Fruit fly (Drosophila melanogaster) whole organism, prepupa: ENCODE data around the gene CG31683.
A peak's percentile ranks its signal among the peaks of the same experiment; 100 is the strongest.

ENCODE experiments used
- Blimp-1 ChIP-seq: fragments of 200-800 bp; sonication (Bioruptor generic); optimal IDR thresholded peaks from 3 replicates; lab custom pipeline; 2017; ENCODE audit warnings: missing biosample characterization, missing genetic modification characterization, mild to moderate bottlenecking, moderate library complexity, missing genetic modification reagents
- CG10631 ChIP-seq: fragments of 200-800 bp; sonication (Bioruptor generic); optimal IDR thresholded peaks from 2 replicates; lab custom pipeline; 2016; ENCODE audit warnings: missing biosample characterization, missing genetic modification characterization
- CG11762 ChIP-seq: fragments of 200-800 bp; sonication (Bioruptor generic); optimal IDR thresholded peaks from 3 replicates; lab custom pipeline; 2016; ENCODE audit warnings: missing biosample characterization, missing genetic modification characterization; ENCODE audit not compliant: insufficient read depth
- CG15336 ChIP-seq: fragments of 200-800 bp; sonication (Bioruptor generic); IDR thresholded peaks from 2 replicates; pipeline ENCODE4 v1.3.6; 2022; ENCODE audit warnings: missing biosample characterization, missing genetic modification characterization
- CG1621 ChIP-seq: fragments of 200-800 bp; sonication (Bioruptor generic); optimal IDR thresholded peaks from 3 replicates; lab custom pipeline; 2018; ENCODE audit warnings: missing biosample characterization, mild to moderate bottlenecking, missing genetic modification characterization
- CG16779 ChIP-seq: fragments of 200-800 bp; sonication (Bioruptor generic); optimal IDR thresholded peaks from 3 replicates; lab custom pipeline; 2017; ENCODE audit warnings: missing biosample characterization, mild to moderate bottlenecking, missing genetic modification characterization
- CG32006 ChIP-seq: fragments of 200-800 bp; sonication (Bioruptor generic); optimal IDR thresholded peaks from 3 replicates; lab custom pipeline; 2017; ENCODE audit warnings: missing biosample characterization, mild to moderate bottlenecking, missing genetic modification characterization
- CG34406 ChIP-seq: fragments of 200-800 bp; sonication (Bioruptor generic); optimal IDR thresholded peaks from 3 replicates; lab custom pipeline; 2016; ENCODE audit warnings: missing biosample characterization, missing genetic modification characterization
- CG3919 ChIP-seq: fragments of 200-800 bp; sonication (Bioruptor generic); optimal IDR thresholded peaks from 3 replicates; lab custom pipeline; 2016; ENCODE audit warnings: missing biosample characterization, missing genetic modification characterization
- CG4318 ChIP-seq: fragments of 200-800 bp; sonication (Bioruptor generic); optimal IDR thresholded peaks from 3 replicates; lab custom pipeline; 2017; ENCODE audit warnings: missing biosample characterization, mild to moderate bottlenecking, missing genetic modification characterization
- CG6163 ChIP-seq: fragments of 200-800 bp; sonication (Bioruptor generic); IDR thresholded peaks from 3 replicates; pipeline ENCODE4 v1.3.6; 2022; ENCODE audit warnings: missing biosample characterization, missing genetic modification characterization
- CG6276 ChIP-seq: fragments of 200-800 bp; sonication (Bioruptor generic); optimal IDR thresholded peaks from 2 replicates; lab custom pipeline; 2017; ENCODE audit warnings: missing biosample characterization, mild to moderate bottlenecking, missing genetic modification characterization
- CG6792 ChIP-seq: fragments of 200-800 bp; sonication (Bioruptor generic); optimal IDR thresholded peaks from 3 replicates; lab custom pipeline; 2016; ENCODE audit warnings: missing biosample characterization, missing genetic modification characterization
- CG6808 ChIP-seq: fragments of 200-800 bp; sonication (Bioruptor generic); optimal IDR thresholded peaks from 3 replicates; lab custom pipeline; 2017; ENCODE audit warnings: missing biosample characterization, missing genetic modification characterization, mild to moderate bottlenecking, moderate library complexity, missing genetic modification reagents
- CG6854 ChIP-seq: fragments of 200-800 bp; sonication (Bioruptor generic); optimal IDR thresholded peaks from 2 replicates; lab custom pipeline; 2017; ENCODE audit warnings: missing biosample characterization, mild to moderate bottlenecking, missing genetic modification characterization
- CG7368 ChIP-seq: fragments of 200-800 bp; sonication (Bioruptor generic); optimal IDR thresholded peaks from 3 replicates; lab custom pipeline; 2016; ENCODE audit warnings: missing biosample characterization, missing genetic modification characterization
- CG8119 ChIP-seq: fragments of 200-800 bp; sonication (Bioruptor generic); IDR thresholded peaks from 3 replicates; pipeline ENCODE4 v1.3.6; 2022; ENCODE audit warnings: missing biosample characterization, missing genetic modification characterization
- CG8319 ChIP-seq: fragments of 200-800 bp; sonication (Bioruptor generic); optimal IDR thresholded peaks from 3 replicates; lab custom pipeline; 2016; ENCODE audit warnings: missing biosample characterization, missing genetic modification characterization
- CG8632 ChIP-seq: fragments of 200-800 bp; sonication (Bioruptor generic); optimal IDR thresholded peaks from 3 replicates; lab custom pipeline; 2016; ENCODE audit warnings: missing biosample characterization, missing genetic modification characterization
- Eip75B ChIP-seq: fragments of 200-800 bp; sonication (Bioruptor generic); optimal IDR thresholded peaks from 3 replicates; lab custom pipeline; 2016; ENCODE audit warnings: missing biosample characterization, missing genetic modification characterization
- Eip78C ChIP-seq: fragments of 200-800 bp; sonication (Bioruptor generic); peaks from one replicate; lab custom pipeline; 2016; ENCODE audit warnings: missing biosample characterization, missing genetic modification characterization
- Eip93F ChIP-seq: fragments of 200-800 bp; sonication (Bioruptor generic); optimal IDR thresholded peaks from 2 replicates; lab custom pipeline; 2016; ENCODE audit warnings: missing biosample characterization, mild to moderate bottlenecking, missing genetic modification characterization
- Ets21C ChIP-seq: fragments of 200-800 bp; sonication (Bioruptor generic); optimal IDR thresholded peaks from 3 replicates; lab custom pipeline; 2016; ENCODE audit warnings: missing biosample characterization, missing genetic modification characterization
- Ets96B ChIP-seq: fragments of 200-800 bp; optimal IDR thresholded peaks from 2 replicates; lab custom pipeline; 2019; ENCODE audit warnings: missing biosample characterization, mild to moderate bottlenecking, missing genetic modification characterization, moderate library complexity
- Hr38 ChIP-seq: sonication (Bioruptor generic); optimal IDR thresholded peaks from 2 replicates; lab custom pipeline; 2016; ENCODE audit warnings: missing biosample characterization, missing genetic modification characterization
- Hr4 ChIP-seq: fragments of 200-800 bp; sonication (Bioruptor generic); optimal IDR thresholded peaks from 3 replicates; lab custom pipeline; 2016; ENCODE audit warnings: missing biosample characterization, missing genetic modification characterization
- Met ChIP-seq: fragments of 200-800 bp; sonication (Bioruptor generic); optimal IDR thresholded peaks from 3 replicates; lab custom pipeline; 2016; ENCODE audit warnings: missing biosample characterization, missing genetic modification characterization
- Smox ChIP-seq: fragments of 200-800 bp; sonication (Bioruptor generic); optimal IDR thresholded peaks from 3 replicates; lab custom pipeline; 2016; ENCODE audit warnings: missing biosample characterization, missing genetic modification characterization
- Sox102F ChIP-seq: fragments of 200-800 bp; sonication (Bioruptor generic); optimal IDR thresholded peaks from 2 replicates; lab custom pipeline; 2016; ENCODE audit warnings: missing biosample characterization, mild to moderate bottlenecking, missing genetic modification characterization
- Sox14 ChIP-seq: fragments of 200-800 bp; sonication (Bioruptor generic); optimal IDR thresholded peaks from 3 replicates; lab custom pipeline; 2016; ENCODE audit warnings: missing biosample characterization, missing genetic modification characterization
- achi ChIP-seq: fragments of 200-800 bp; sonication (Bioruptor generic); optimal IDR thresholded peaks from 3 replicates; lab custom pipeline; 2016; ENCODE audit warnings: missing biosample characterization, missing genetic modification characterization
- acj6 ChIP-seq: fragments of 200-800 bp; sonication (Bioruptor generic); optimal IDR thresholded peaks from 3 replicates; lab custom pipeline; 2016; ENCODE audit warnings: missing biosample characterization, missing genetic modification characterization
- cyc ChIP-seq: fragments of 200-800 bp; sonication (Bioruptor generic); optimal IDR thresholded peaks from 3 replicates; lab custom pipeline; 2016; ENCODE audit warnings: missing biosample characterization, missing genetic modification characterization
- dac ChIP-seq: fragments of 200-800 bp; sonication (Bioruptor generic); optimal IDR thresholded peaks from 2 replicates; lab custom pipeline; 2017; ENCODE audit warnings: missing biosample characterization, mild to moderate bottlenecking, missing genetic modification characterization
- dsx ChIP-seq: fragments of 200-800 bp; optimal IDR thresholded peaks from 3 replicates; lab custom pipeline; 2019; ENCODE audit warnings: missing biosample characterization, mild to moderate bottlenecking, missing genetic modification characterization, moderate library complexity; ENCODE audit not compliant: poor library complexity, severe bottlenecking
- esn ChIP-seq: fragments of 200-800 bp; sonication (Bioruptor generic); optimal IDR thresholded peaks from 2 replicates; lab custom pipeline; 2016; ENCODE audit warnings: missing biosample characterization, mild to moderate bottlenecking, missing genetic modification characterization, moderate library complexity
- fd85E ChIP-seq: fragments of 200-800 bp; sonication (Bioruptor generic); optimal IDR thresholded peaks from 3 replicates; lab custom pipeline; 2016; ENCODE audit warnings: missing biosample characterization, missing genetic modification characterization
- fkh ChIP-seq: fragments of 200-800 bp; sonication (Bioruptor generic); optimal IDR thresholded peaks from 3 replicates; lab custom pipeline; 2017; ENCODE audit warnings: missing biosample characterization, mild to moderate bottlenecking, missing genetic modification characterization, moderate library complexity
- net ChIP-seq: fragments of 200-800 bp; sonication (Bioruptor generic); optimal IDR thresholded peaks from 3 replicates; lab custom pipeline; 2016; ENCODE audit warnings: missing biosample characterization, missing genetic modification characterization
- salr ChIP-seq, 2 experiments: fragments of 200-800 bp; sonication (Bioruptor generic); optimal IDR thresholded peaks; 3 replicates each; lab custom pipeline; 2016 to 2018; ENCODE audit warnings: missing biosample characterization in 2 of 2, missing genetic modification characterization in 2 of 2, mild to moderate bottlenecking in 1 of 2
- spab ChIP-seq: fragments of 200-800 bp; sonication (Bioruptor generic); optimal IDR thresholded peaks from 2 replicates; lab custom pipeline; 2017; ENCODE audit warnings: missing biosample characterization, mild to moderate bottlenecking, missing genetic modification characterization, missing genetic modification reagents
- ss ChIP-seq, 2 experiments: fragments of 200-800 bp; sonication (Bioruptor generic); optimal IDR thresholded peaks; 2 replicates in 1 of 2; 3 replicates in 1 of 2; lab custom pipeline; 2017 to 2018; ENCODE audit warnings: mild to moderate bottlenecking in 2 of 2, missing biosample characterization in 2 of 2, missing genetic modification characterization in 2 of 2, moderate library complexity in 1 of 2
- svp ChIP-seq: fragments of 200-800 bp; sonication (Bioruptor generic); peaks from one replicate; lab custom pipeline; 2016; ENCODE audit warnings: missing biosample characterization, missing genetic modification characterization
- topi ChIP-seq: fragments of 200-800 bp; sonication (Bioruptor generic); optimal IDR thresholded peaks from 3 replicates; lab custom pipeline; 2016; ENCODE audit warnings: missing biosample characterization, missing genetic modification characterization
- vri ChIP-seq: fragments of 200-800 bp; sonication (Bioruptor generic); optimal IDR thresholded peaks from 3 replicates; lab custom pipeline; 2016; ENCODE audit warnings: missing biosample characterization, mild to moderate bottlenecking, missing genetic modification characterization

CG31683 gene

DNA sequence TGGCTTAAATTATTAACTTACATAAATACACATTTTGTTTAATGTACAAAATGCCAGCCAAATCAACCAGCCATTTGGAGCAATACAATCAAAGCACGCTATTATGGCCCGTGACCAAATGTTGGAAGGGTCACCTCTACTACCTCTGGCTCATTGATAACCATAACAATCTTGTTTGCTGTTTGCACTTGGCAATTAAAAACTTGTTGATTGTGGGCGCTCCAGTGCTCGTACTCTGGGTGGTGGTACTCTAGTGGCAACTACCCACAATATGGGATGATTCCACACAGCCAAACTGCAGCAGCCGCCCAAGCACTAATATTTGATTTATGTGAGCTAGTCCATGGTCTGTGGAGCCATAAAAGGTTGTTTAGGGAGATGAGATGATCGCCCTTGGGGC lies 18.6 kb downstream of the CG31683 start:
- TF ChIP-seq CG6792 (GFP tag; lab: Kevin White, UChicago) (no peak), fkh (peak; percentile 62), salr (GFP tag; optimal IDR thresholded peaks at IDR 0.05; lab: Kevin White, UChicago) (no peak)

DNA sequence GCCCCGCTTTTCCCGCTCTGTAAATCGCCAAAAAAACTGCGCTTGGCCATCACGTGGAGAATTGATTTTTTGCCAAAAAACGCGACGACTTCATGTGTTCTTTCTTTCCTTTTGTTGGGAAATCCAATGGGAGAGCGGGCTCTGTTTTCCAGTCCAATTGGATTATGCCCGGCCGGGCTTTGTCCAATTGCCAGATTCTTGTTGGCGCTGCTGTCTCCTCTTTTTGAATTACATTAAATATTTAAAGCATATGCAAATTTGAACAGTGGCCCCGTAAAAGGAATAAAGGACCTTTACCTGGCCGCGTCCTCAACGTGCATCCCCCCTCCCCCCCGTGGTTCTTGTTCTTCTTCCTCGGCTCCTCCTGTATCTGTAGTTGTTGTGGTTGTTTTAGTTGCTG lies 20.3 kb downstream of the CG31683 start:
- TF ChIP-seq CG3919 (GFP tag; lab: Kevin White, UChicago) (no peak), acj6 (GFP tag; lab: Kevin White, UChicago) (no peak), salr (GFP tag; optimal IDR thresholded peaks at IDR 0.05; lab: Kevin White, UChicago) (no peak), CG1621 (tag; lab: Kevin White, UChicago) (no peak), CG7368 (GFP tag; lab: Kevin White, UChicago) (no peak), CG15336 (no peak), CG6808 (no peak)

- no peak for TF ChIP-seq CG32006 (GFP tag; lab: Kevin White, UChicago)
- TF ChIP-seq Hr4 (GFP tag; lab: Kevin White, UChicago) = peak; percentile 5
- peak; percentile 51 for TF ChIP-seq Sox14 (GFP tag; lab: Kevin White, UChicago)
- no peak for TF ChIP-seq Ets21C (GFP tag; lab: Kevin White, UChicago)
- no peak for TF ChIP-seq CG8319 (GFP tag; lab: Kevin White, UChicago)
- TF ChIP-seq dsx = peak; percentile 25
- peak; percentile 24 for TF ChIP-seq Eip93F (GFP tag; lab: Kevin White, UChicago)
- TF ChIP-seq CG6808 = peak; percentile 42
- no peak for TF ChIP-seq CG6276
- no peak for TF ChIP-seq fd85E
- TF ChIP-seq ss (GFP tag; optimal IDR thresholded peaks at IDR 0.05; lab: Kevin White, UChicago) = peak; percentile 36 to 61
- TF ChIP-seq Smox (GFP tag; lab: Kevin White, UChicago) = no peak
- TF ChIP-seq CG8632 (GFP tag; lab: Kevin White, UChicago) = no peak
- no peak for TF ChIP-seq topi (GFP tag; lab: Kevin White, UChicago)
- TF ChIP-seq CG4318 = no peak
- TF ChIP-seq Met (GFP tag; lab: Kevin White, UChicago) = peak; percentile 12
- peak; percentile 21 for TF ChIP-seq CG34406
- 0 out of 3 replicates have a peak, but pooled peaks have one; percentile 27 for TF ChIP-seq CG8119
- peak; percentile 24 for TF ChIP-seq CG10631
- peak; percentile 21 for TF ChIP-seq esn (GFP tag; lab: Kevin White, UChicago)
- TF ChIP-seq spab (GFP tag; lab: Kevin White, UChicago) = no peak
- TF ChIP-seq svp (GFP tag; lab: Kevin White, UChicago) = no peak
- no peak for TF ChIP-seq Hr38 (GFP tag; lab: Kevin White, UChicago)
- peak; percentile 53 for TF ChIP-seq Sox102F (GFP tag; lab: Kevin White, UChicago)
- TF ChIP-seq dac (GFP tag; lab: Kevin White, UChicago) = no peak
- TF ChIP-seq CG15336 = 0 out of 2 replicates have a peak, but pooled peaks have one; percentile 8
- TF ChIP-seq Eip78C (GFP tag; lab: Kevin White, UChicago) = peak; percentile 82
- peak; percentile 90 for TF ChIP-seq vri (GFP tag; lab: Kevin White, UChicago)
- TF ChIP-seq Eip75B (GFP tag; lab: Kevin White, UChicago) = peak; percentile 4
- TF ChIP-seq salr (GFP tag; optimal IDR thresholded peaks at IDR 0.05; lab: Kevin White, UChicago) = no peak
- TF ChIP-seq Ets96B (tag; lab: Kevin White, UChicago) = no peak
- no peak for TF ChIP-seq CG11762 (GFP tag; lab: Kevin White, UChicago)
- no peak for TF ChIP-seq Blimp-1 (GFP tag; lab: Kevin White, UChicago)
- peak; percentile 84 for TF ChIP-seq achi
- no peak for TF ChIP-seq acj6 (GFP tag; lab: Kevin White, UChicago)
- no peak for TF ChIP-seq CG16779 (tag; lab: Kevin White, UChicago)
- peak; percentile 42 for TF ChIP-seq CG6854 (GFP tag; lab: Kevin White, UChicago)
- no peak for TF ChIP-seq cyc (GFP tag; lab: Kevin White, UChicago)
- TF ChIP-seq net (GFP tag; lab: Kevin White, UChicago) = no peak
- peak; percentile 52 for TF ChIP-seq CG3919 (GFP tag; lab: Kevin White, UChicago)
- 0 out of 3 replicates have a peak, but pooled peaks have one; percentile 41 for TF ChIP-seq CG6163 (GFP tag; lab: Robert Waterston, UW)
Observed at dm6 chr2L:20428756-20429408, 20.9 kb downstream of the CG31683 start.
